Fruit fly (Drosophila melanogaster) whole organism, embryonic: Measurements from ENCODE around the gene mus301.

ENCODE experiments used
- Asciz ChIP-seq: fragments of 200-800 bp; sonication (Bioruptor generic); optimal IDR thresholded peaks from 2 replicates; lab custom pipeline; 2017; ENCODE audit warnings: missing biosample characterization, mild to moderate bottlenecking, missing genetic modification characterization, missing genetic modification reagents
- Awh ChIP-seq: fragments of 200-800 bp; sonication (Bioruptor generic); IDR thresholded peaks from 2 replicates; pipeline ENCODE4, ENCODE4 v1.3.6; 2022; ENCODE audit warnings: missing biosample characterization, missing genetic modification characterization
- Bgb ChIP-seq: fragments of 200-800 bp; sonication (Bioruptor generic); IDR thresholded peaks from 2 replicates; pipeline ENCODE4 v1.3.6; 2022; ENCODE audit warnings: missing biosample characterization, missing genetic modification characterization; ENCODE audit not compliant: partially characterized antibody
- CG10543 ChIP-seq: fragments of 200-800 bp; sonication (Bioruptor generic); optimal IDR thresholded peaks from 3 replicates; lab custom pipeline; 2017; ENCODE audit warnings: missing biosample characterization, mild to moderate bottlenecking, missing genetic modification characterization, moderate library complexity
- CG11695 ChIP-seq: fragments of 200-800 bp; sonication (Bioruptor generic); IDR thresholded peaks from 3 replicates; pipeline ENCODE4 v1.3.6; 2022; ENCODE audit warnings: missing biosample characterization, missing genetic modification characterization
- CG12659 ChIP-seq: fragments of 200-800 bp; sonication (Bioruptor generic); optimal IDR thresholded peaks from 3 replicates; lab custom pipeline; 2017; ENCODE audit warnings: mild to moderate bottlenecking, missing biosample characterization, missing genetic modification reagents, missing genetic modification characterization
- CG14860 ChIP-seq: fragments of 200-800 bp; sonication (Bioruptor generic); IDR thresholded peaks from 3 replicates; pipeline ENCODE4 v1.3.6; 2022; ENCODE audit warnings: missing biosample characterization, missing genetic modification characterization; ENCODE audit not compliant: partially characterized antibody
- CG15073 ChIP-seq: fragments of 200-800 bp; sonication (Bioruptor generic); optimal IDR thresholded peaks from 2 replicates; lab custom pipeline; 2016; ENCODE audit warnings: missing biosample characterization, missing genetic modification characterization
- CG17802 ChIP-seq: fragments of 200-800 bp; sonication (Bioruptor generic); optimal IDR thresholded peaks from 2 replicates; lab custom pipeline; 2018; ENCODE audit warnings: missing biosample characterization, mild to moderate bottlenecking, missing genetic modification characterization, moderate library complexity
- CG2116 ChIP-seq: fragments of 200-800 bp; sonication (Bioruptor generic); optimal IDR thresholded peaks from 3 replicates; lab custom pipeline; 2018; ENCODE audit warnings: missing biosample characterization, mild to moderate bottlenecking, missing genetic modification characterization
- CG2199 ChIP-seq: fragments of 200-800 bp; sonication (Bioruptor generic); IDR thresholded peaks from 3 replicates; pipeline ENCODE4 v1.3.6; 2022; ENCODE audit warnings: missing biosample characterization, missing genetic modification characterization
- CG2712 ChIP-seq: fragments of 200-800 bp; optimal IDR thresholded peaks from 3 replicates; lab custom pipeline; 2019; ENCODE audit warnings: missing biosample characterization, mild to moderate bottlenecking, missing genetic modification characterization, moderate library complexity
- CG2875 ChIP-seq: fragments of 200-800 bp; sonication (Bioruptor generic); optimal IDR thresholded peaks from 2 replicates; lab custom pipeline; 2017; ENCODE audit warnings: missing biosample characterization, mild to moderate bottlenecking, missing genetic modification characterization, missing genetic modification reagents
- CG32772 ChIP-seq: fragments of 200-800 bp; sonication (Bioruptor generic); IDR thresholded peaks from 2 replicates; pipeline ENCODE4 v1.3.6; 2022; ENCODE audit warnings: missing biosample characterization, missing genetic modification characterization
- CG4617 ChIP-seq: fragments of 200-800 bp; sonication (Bioruptor generic); optimal IDR thresholded peaks from 3 replicates; lab custom pipeline; 2016; ENCODE audit warnings: missing biosample characterization, missing genetic modification characterization, borderline replicate concordance
- CG6654 ChIP-seq: fragments of 200-800 bp; sonication (Bioruptor generic); optimal IDR thresholded peaks from 2 replicates; lab custom pipeline; 2017; ENCODE audit warnings: missing biosample characterization, mild to moderate bottlenecking, missing genetic modification characterization
- CG6689 ChIP-seq: fragments of 200-800 bp; sonication (Bioruptor generic); IDR thresholded peaks from 2 replicates; pipeline ENCODE4 v1.3.6; 2022; ENCODE audit warnings: missing biosample characterization, missing genetic modification characterization
- Camta ChIP-seq: fragments of 200-800 bp; sonication (Bioruptor generic); optimal IDR thresholded peaks from 2 replicates; lab custom pipeline; 2016; ENCODE audit warnings: missing biosample characterization, missing genetic modification characterization
- Doc2 ChIP-seq: fragments of 200-800 bp; sonication (Bioruptor generic); IDR thresholded peaks from 2 replicates; pipeline ENCODE4 v1.3.6; 2022; ENCODE audit warnings: missing biosample characterization, missing genetic modification characterization
- Doc3 ChIP-seq: fragments of 200-800 bp; sonication (Bioruptor generic); IDR thresholded peaks from 3 replicates; pipeline ENCODE4 v1.3.6; 2022; ENCODE audit warnings: missing biosample characterization, missing genetic modification characterization; ENCODE audit not compliant: partially characterized antibody
- E2f2 ChIP-seq: fragments of 200-800 bp; sonication (Bioruptor generic); IDR thresholded peaks from 2 replicates; pipeline ENCODE4 v1.3.6; 2022; ENCODE audit warnings: missing biosample characterization, missing genetic modification characterization
- Eip74EF ChIP-seq, 2 experiments: fragments of 200-800 bp in 1 of 2; fragments of >200 bp in 1 of 2; sonication (Bioruptor generic) in 1 of 2; optimal IDR thresholded peaks; 2 replicates each; lab custom pipeline; 2017 to 2019; ENCODE audit warnings: missing biosample characterization in 2 of 2, missing genetic modification characterization in 2 of 2, mild to moderate bottlenecking in 1 of 2, moderate library complexity in 1 of 2
- H2.0 ChIP-seq: fragments of 200-800 bp; sonication (Bioruptor generic); IDR thresholded peaks from 2 replicates; pipeline ENCODE4 v1.3.6; 2022; ENCODE audit warnings: missing biosample characterization, missing genetic modification characterization
- HLH4C ChIP-seq: fragments of 200-800 bp; sonication (Bioruptor generic); IDR thresholded peaks from 3 replicates; pipeline ENCODE4 v1.3.6; 2022; ENCODE audit warnings: missing biosample characterization, missing genetic modification characterization; ENCODE audit not compliant: partially characterized antibody
- Hr3 ChIP-seq: fragments of 200-800 bp; sonication (Bioruptor generic); optimal IDR thresholded peaks from 3 replicates; lab custom pipeline; 2016; ENCODE audit warnings: missing biosample characterization, missing genetic modification characterization
- Kr ChIP-seq: fragments of 200-800 bp; sonication (Bioruptor generic); optimal IDR thresholded peaks from 2 replicates; lab custom pipeline; 2017; ENCODE audit warnings: missing biosample characterization, mild to moderate bottlenecking, missing genetic modification characterization
- MBD-R2 ChIP-seq: fragments of 200-800 bp; sonication (Bioruptor generic); IDR thresholded peaks from 2 replicates; pipeline ENCODE4 v1.3.6; 2022; ENCODE audit warnings: missing biosample characterization, missing genetic modification characterization
- MESR4 ChIP-seq: fragments of 200-800 bp; sonication (Bioruptor generic); optimal IDR thresholded peaks from 2 replicates; lab custom pipeline; 2018; ENCODE audit warnings: missing biosample characterization, mild to moderate bottlenecking, missing genetic modification characterization, moderate library complexity
- Mes4 ChIP-seq: fragments of 200-800 bp; sonication (Bioruptor generic); optimal IDR thresholded peaks from 2 replicates; lab custom pipeline; 2016; ENCODE audit warnings: missing biosample characterization, missing genetic modification characterization
- Poxn ChIP-seq: fragments of 200-800 bp; sonication (Bioruptor generic); IDR thresholded peaks from 2 replicates; pipeline ENCODE4 v1.3.6; 2022; ENCODE audit warnings: missing biosample characterization, missing genetic modification characterization
- Trl ChIP-seq, 3 experiments: fragments of >200 bp in 2 of 3; fragments of 200-800 bp in 1 of 3; sonication (Bioruptor generic) in 1 of 3; optimal IDR thresholded peaks; 2 replicates in 1 of 3; 3 replicates in 2 of 3; lab custom pipeline; 2016 to 2017; ENCODE audit warnings: missing biosample characterization in 1 of 3, missing genetic modification characterization in 1 of 3
- ara ChIP-seq: fragments of 200-800 bp; sonication (Bioruptor generic); IDR thresholded peaks from 2 replicates; pipeline ENCODE4 v1.3.6; 2022; ENCODE audit warnings: missing biosample characterization, missing genetic modification characterization
- ase ChIP-seq: fragments of 200-800 bp; sonication (Bioruptor generic); IDR thresholded peaks from 3 replicates; pipeline ENCODE4 v1.3.6; 2022; ENCODE audit warnings: missing biosample characterization, missing genetic modification characterization
- bigmax ChIP-seq: fragments of 200-800 bp; sonication (Bioruptor generic); optimal IDR thresholded peaks from 2 replicates; lab custom pipeline; 2018; ENCODE audit warnings: missing biosample characterization, mild to moderate bottlenecking, missing genetic modification characterization
- cad ChIP-seq: fragments of >200 bp; optimal IDR thresholded peaks from 2 replicates; lab custom pipeline; 2017; ENCODE audit warnings: missing biosample characterization, missing genetic modification characterization
- cas ChIP-seq: fragments of 200-800 bp; sonication (Bioruptor generic); IDR thresholded peaks from 2 replicates; pipeline ENCODE4 v1.3.6; 2022; ENCODE audit warnings: missing biosample characterization, missing genetic modification characterization
- dpn ChIP-seq, 2 experiments: fragments of 200-800 bp; sonication (Bioruptor generic); optimal IDR thresholded peaks; 3 replicates each; lab custom pipeline; 2016; ENCODE audit warnings: missing biosample characterization in 2 of 2, missing genetic modification characterization in 2 of 2
- gfzf ChIP-seq: fragments of 200-800 bp; sonication (Bioruptor generic); optimal IDR thresholded peaks from 2 replicates; lab custom pipeline; 2016; ENCODE audit warnings: missing biosample characterization, mild to moderate bottlenecking, missing genetic modification characterization, moderate library complexity
- grau ChIP-seq: fragments of 200-800 bp; optimal IDR thresholded peaks from 3 replicates; lab custom pipeline; 2019; ENCODE audit warnings: missing biosample characterization, mild to moderate bottlenecking, missing genetic modification characterization, moderate library complexity
- grn ChIP-seq: fragments of 200-800 bp; sonication (Bioruptor generic); optimal IDR thresholded peaks from 3 replicates; lab custom pipeline; 2017; ENCODE audit warnings: missing biosample characterization, missing genetic modification characterization
- gsb ChIP-seq: fragments of 200-800 bp; sonication (Bioruptor generic); IDR thresholded peaks from 2 replicates; pipeline ENCODE4 v1.3.6; 2022; ENCODE audit warnings: missing biosample characterization, missing genetic modification characterization
- gt ChIP-seq: fragments of 200-800 bp; sonication (Bioruptor generic); IDR thresholded peaks from 2 replicates; pipeline ENCODE4 v1.3.6; 2022; ENCODE audit warnings: missing biosample characterization, missing genetic modification characterization
- insv ChIP-seq, 2 experiments: fragments of 200-800 bp; sonication (Bioruptor generic); optimal IDR thresholded peaks; 3 replicates each; lab custom pipeline; 2016 to 2018; ENCODE audit warnings: missing biosample characterization in 2 of 2, missing genetic modification characterization in 2 of 2
- lbe ChIP-seq: fragments of 200-800 bp; sonication (Bioruptor generic); optimal IDR thresholded peaks from 2 replicates; lab custom pipeline; 2016; ENCODE audit warnings: missing biosample characterization, mild to moderate bottlenecking, missing genetic modification characterization
- pros ChIP-seq: fragments of 200-800 bp; sonication (Bioruptor generic); optimal IDR thresholded peaks from 3 replicates; lab custom pipeline; 2019; ENCODE audit warnings: missing biosample characterization, mild to moderate bottlenecking, missing genetic modification characterization, moderate library complexity
- repo ChIP-seq: fragments of 200-800 bp; sonication (Bioruptor generic); optimal IDR thresholded peaks from 2 replicates; lab custom pipeline; 2016; ENCODE audit warnings: missing biosample characterization, missing genetic modification characterization
- sc ChIP-seq, 3 experiments: fragments of >200 bp in 2 of 3; fragments of 200-800 bp in 1 of 3; sonication (Bioruptor generic) in 1 of 3; optimal IDR thresholded peaks; 2 replicates in 2 of 3; 3 replicates in 1 of 3; lab custom pipeline; 2017; ENCODE audit warnings: mild to moderate bottlenecking in 1 of 3, missing biosample characterization in 1 of 3, missing genetic modification characterization in 1 of 3, missing genetic modification reagents in 1 of 3
- unc-4 ChIP-seq: fragments of 200-800 bp; sonication (Bioruptor generic); IDR thresholded peaks from 2 replicates; pipeline ENCODE4 v1.3.6; 2022; ENCODE audit warnings: missing biosample characterization, missing genetic modification characterization; ENCODE audit not compliant: partially characterized antibody
- zen2 ChIP-seq: fragments of 200-800 bp; sonication (Bioruptor generic); IDR thresholded peaks from 3 replicates; pipeline ENCODE4 v1.3.6; 2022; ENCODE audit warnings: missing biosample characterization, missing genetic modification characterization; ENCODE audit not compliant: partially characterized antibody

The mus301 gene

dm6 chr3L:8191042-8191613, 53.5 kb downstream of the mus301 start, which contains the start of gene MED24 (continued):
- TF ChIP-seq CG2875 (GFP tag; lab: Kevin White, UChicago) (no peak), bigmax (GFP tag; lab: Kevin White, UChicago) (no peak), Mes4 (GFP tag; lab: Kevin White, UChicago) (no peak), Doc3 (GFP tag; lab: Robert Waterston, UW) (no peak), Kr (GFP tag; lab: Kevin White, UChicago) (no peak), cad (GFP tag; lab: Kevin White, UChicago) (no peak), ase (GFP tag; lab: Robert Waterston, UW) (no peak), grau (tag; lab: Kevin White, UChicago) (peak; percentile 9), pros (GFP tag; lab: Kevin White, UChicago) (no peak), repo (no peak), zen2 (GFP tag; lab: Robert Waterston, UW) (no peak), CG11695 (GFP tag; lab: Robert Waterston, UW) (no peak), CG6654 (GFP tag; lab: Kevin White, UChicago) (no peak), CG6689 (GFP tag; lab: Robert Waterston, UW) (no peak), CG17802 (tag; lab: Kevin White, UChicago) (no peak), Trl (optimal IDR thresholded peaks at IDR 0.05; lab: Kevin White, UChicago) (no peak), Trl (GFP tag; optimal IDR thresholded peaks at IDR 0.05; lab: Kevin White, UChicago) (no peak), cas (GFP tag; lab: Robert Waterston, UW) (no peak), lbe (peak; percentile 15), gt (GFP tag; lab: Robert Waterston, UW) (no peak), CG2199 (GFP tag; lab: Robert Waterston, UW) (no peak), insv (GFP tag; optimal IDR thresholded peaks at IDR 0.05; lab: Kevin White, UChicago) (no peak), Asciz (GFP tag; lab: Kevin White, UChicago) (no peak), H2.0 (GFP tag; lab: Robert Waterston, UW) (no peak), unc-4 (GFP tag; lab: Robert Waterston, UW) (no peak), Hr3 (GFP tag; lab: Kevin White, UChicago) (no peak), CG2116 (GFP tag; lab: Kevin White, UChicago) (peak; percentile 55), gfzf (GFP tag; lab: Kevin White, UChicago) (peak; percentile 71), HLH4C (GFP tag; lab: Robert Waterston, UW) (no peak), CG2712 (tag; lab: Kevin White, UChicago) (no peak), Doc2 (GFP tag; lab: Robert Waterston, UW) (no peak), dpn (GFP tag; optimal IDR thresholded peaks at IDR 0.05; lab: Kevin White, UChicago) (no peak), CG15073 (GFP tag; lab: Kevin White, UChicago) (no peak), CG32772 (no peak), MBD-R2 (GFP tag; lab: Robert Waterston, UW) (peak; percentile 70), sc (optimal IDR thresholded peaks at IDR 0.05; lab: Kevin White, UChicago) (no peak), sc (GFP tag; optimal IDR thresholded peaks at IDR 0.05; lab: Kevin White, UChicago) (no peak), Camta (GFP tag; lab: Kevin White, UChicago) (no peak), MESR4 (GFP tag; lab: Kevin White, UChicago) (peak; percentile 59), grn (GFP tag; lab: Kevin White, UChicago) (no peak), Eip74EF (GFP tag; optimal IDR thresholded peaks at IDR 0.05; lab: Kevin White, UChicago) (no peak), gsb (no peak), CG14860 (GFP tag; lab: Robert Waterston, UW) (no peak), Poxn (no peak), ara (GFP tag; lab: Robert Waterston, UW) (no peak), CG10543 (GFP tag; lab: Kevin White, UChicago) (no peak), Bgb (GFP tag; lab: Robert Waterston, UW) (peak; percentile 12; the same call in 1 of the 2 replicates), CG4617 (GFP tag; lab: Kevin White, UChicago) (peak; percentile 82), E2f2 (GFP tag; lab: Robert Waterston, UW) (peak; percentile 84), CG12659 (GFP tag; lab: Kevin White, UChicago) (peak; percentile 46), Awh (GFP tag; lab: Robert Waterston, UW) (no peak)
